Fruit fly (Drosophila melanogaster) whole organism, embryonic: ENCODE measurements around the gene RpL6.

Experiments
- B-H1 ChIP-seq: fragments of 200-800 bp; sonication (Bioruptor generic); IDR thresholded peaks from 3 replicates; pipeline ENCODE4 v1.3.6; 2022; ENCODE audit warnings: missing biosample characterization, missing genetic modification characterization
- BEAF-32 ChIP-seq: fragments of 200-800 bp; sonication (Bioruptor generic); optimal IDR thresholded peaks from 3 replicates; lab custom pipeline; 2017; ENCODE audit warnings: missing biosample characterization, missing genetic modification characterization, mild to moderate bottlenecking, moderate library complexity, missing genetic modification reagents
- CG10267 ChIP-seq: fragments of 200-800 bp; sonication (Bioruptor generic); optimal IDR thresholded peaks from 2 replicates; lab custom pipeline; 2018; ENCODE audit warnings: missing biosample characterization, mild to moderate bottlenecking, missing genetic modification characterization, moderate library complexity
- CG10366 ChIP-seq: fragments of 200-800 bp; sonication (Bioruptor generic); IDR thresholded peaks from 2 replicates; pipeline ENCODE4 v1.3.6; 2022; ENCODE audit warnings: missing biosample characterization, missing genetic modification characterization
- CG10462 ChIP-seq: fragments of 200-800 bp; sonication (Bioruptor generic); optimal IDR thresholded peaks from 2 replicates; lab custom pipeline; 2016; ENCODE audit warnings: missing biosample characterization, missing genetic modification characterization
- CG10959 ChIP-seq: fragments of 200-800 bp; sonication (Bioruptor generic); IDR thresholded peaks from 2 replicates; pipeline ENCODE4 v1.3.6; 2022; ENCODE audit warnings: missing biosample characterization, missing genetic modification characterization
- CG11456 ChIP-seq: fragments of 200-800 bp; sonication (Bioruptor generic); IDR thresholded peaks from 3 replicates; pipeline ENCODE4 v1.3.6; 2022; ENCODE audit warnings: missing biosample characterization, missing genetic modification characterization
- CG12659 ChIP-seq: fragments of 200-800 bp; sonication (Bioruptor generic); optimal IDR thresholded peaks from 3 replicates; lab custom pipeline; 2017; ENCODE audit warnings: mild to moderate bottlenecking, missing biosample characterization, missing genetic modification reagents, missing genetic modification characterization
- CG13624 ChIP-seq: fragments of 200-800 bp; sonication (Bioruptor generic); optimal IDR thresholded peaks from 2 replicates; lab custom pipeline; 2016; ENCODE audit warnings: missing biosample characterization, missing genetic modification characterization
- CG1603 ChIP-seq: fragments of 200-800 bp; sonication (Bioruptor generic); optimal IDR thresholded peaks from 2 replicates; lab custom pipeline; 2019; ENCODE audit warnings: missing biosample characterization, mild to moderate bottlenecking, missing genetic modification characterization, moderate library complexity
- CG30020 ChIP-seq: fragments of 200-800 bp; optimal IDR thresholded peaks from 2 replicates; lab custom pipeline; 2019; ENCODE audit warnings: missing biosample characterization, mild to moderate bottlenecking, missing genetic modification characterization, moderate library complexity
- CG31441 ChIP-seq: fragments of 200-800 bp; sonication (Bioruptor generic); IDR thresholded peaks from 2 replicates; pipeline ENCODE4 v1.3.6; 2022; ENCODE audit warnings: missing biosample characterization, missing genetic modification characterization
- CG3163 ChIP-seq: fragments of 200-800 bp; sonication (Bioruptor generic); optimal IDR thresholded peaks from 3 replicates; lab custom pipeline; 2016; ENCODE audit warnings: missing biosample characterization, missing genetic modification characterization
- CG34376 ChIP-seq: fragments of 200-800 bp; sonication (Bioruptor generic); optimal IDR thresholded peaks from 2 replicates; lab custom pipeline; 2018; ENCODE audit warnings: missing biosample characterization, mild to moderate bottlenecking, missing genetic modification characterization
- CG7357 ChIP-seq: fragments of 200-800 bp; sonication (Bioruptor generic); IDR thresholded peaks from 3 replicates; pipeline ENCODE4 v1.3.6; 2022; ENCODE audit warnings: missing biosample characterization, missing genetic modification characterization
- CG7372 ChIP-seq: fragments of 200-800 bp; sonication (Bioruptor generic); IDR thresholded peaks from 2 replicates; pipeline ENCODE4 v1.3.6; 2022; ENCODE audit warnings: missing biosample characterization, missing genetic modification characterization
- CG7928 ChIP-seq: fragments of 200-800 bp; sonication (Bioruptor generic); optimal IDR thresholded peaks from 2 replicates; lab custom pipeline; 2017; ENCODE audit warnings: missing biosample characterization, mild to moderate bottlenecking, missing genetic modification characterization
- CG8290 ChIP-seq, 3 experiments: fragments of 200-800 bp; sonication (Bioruptor generic); optimal IDR thresholded peaks; 2 replicates each; lab custom pipeline; 2016 to 2019; ENCODE audit warnings: missing biosample characterization in 3 of 3, missing genetic modification characterization in 3 of 3, mild to moderate bottlenecking in 2 of 3, moderate library complexity in 1 of 3
- CG8765 ChIP-seq: fragments of 200-800 bp; sonication (Bioruptor generic); IDR thresholded peaks from 2 replicates; pipeline ENCODE4 v1.3.6; 2022; ENCODE audit warnings: missing biosample characterization, missing genetic modification characterization
- CG9437 ChIP-seq: fragments of 200-800 bp; sonication (Bioruptor generic); optimal IDR thresholded peaks from 2 replicates; lab custom pipeline; 2018; ENCODE audit warnings: missing biosample characterization, mild to moderate bottlenecking, missing genetic modification characterization
- CTCF ChIP-seq: fragments of 200-800 bp; sonication (Bioruptor generic); optimal IDR thresholded peaks from 2 replicates; lab custom pipeline; 2017; ENCODE audit warnings: missing biosample characterization, mild to moderate bottlenecking, missing genetic modification characterization, moderate library complexity
- CkIIα-i1 ChIP-seq: fragments of 200-800 bp; sonication (Bioruptor generic); IDR thresholded peaks from 2 replicates; pipeline ENCODE4 v1.3.6; 2022; ENCODE audit warnings: missing biosample characterization, missing genetic modification characterization
- Fer1 ChIP-seq: fragments of 200-800 bp; sonication (Bioruptor generic); optimal IDR thresholded peaks from 2 replicates; lab custom pipeline; 2017; ENCODE audit warnings: missing biosample characterization, mild to moderate bottlenecking, missing genetic modification characterization
- H2.0 ChIP-seq: fragments of 200-800 bp; sonication (Bioruptor generic); IDR thresholded peaks from 2 replicates; pipeline ENCODE4 v1.3.6; 2022; ENCODE audit warnings: missing biosample characterization, missing genetic modification characterization
- HLHmδ ChIP-seq: fragments of 200-800 bp; sonication (Bioruptor generic); optimal IDR thresholded peaks from 2 replicates; lab custom pipeline; 2018; ENCODE audit warnings: missing biosample characterization, mild to moderate bottlenecking, missing genetic modification characterization, moderate library complexity
- Kr ChIP-seq: fragments of 200-800 bp; sonication (Bioruptor generic); optimal IDR thresholded peaks from 2 replicates; lab custom pipeline; 2017; ENCODE audit warnings: missing biosample characterization, mild to moderate bottlenecking, missing genetic modification characterization
- Nf-YA ChIP-seq: fragments of 200-800 bp; sonication (Bioruptor generic); IDR thresholded peaks from 2 replicates; pipeline ENCODE4 v1.3.6; 2022; ENCODE audit warnings: missing biosample characterization, missing genetic modification characterization
- Opbp ChIP-seq: fragments of 200-800 bp; sonication (Bioruptor generic); IDR thresholded peaks from 3 replicates; pipeline ENCODE4 v1.3.6; 2022; ENCODE audit warnings: missing biosample characterization, missing genetic modification characterization; ENCODE audit not compliant: partially characterized antibody
- Optix ChIP-seq: fragments of 200-800 bp; sonication (Bioruptor generic); IDR thresholded peaks from 3 replicates; pipeline ENCODE4 v1.3.6; 2022; ENCODE audit warnings: missing biosample characterization, missing genetic modification characterization
- Sin3A ChIP-seq: fragments of >200 bp; optimal IDR thresholded peaks from 2 replicates; lab custom pipeline; 2018
- Sry-β ChIP-seq: fragments of 200-800 bp; sonication (Bioruptor generic); optimal IDR thresholded peaks from 2 replicates; lab custom pipeline; 2018; ENCODE audit warnings: missing biosample characterization, mild to moderate bottlenecking, missing genetic modification characterization, moderate library complexity
- Tbp ChIP-seq: fragments of >200 bp; optimal IDR thresholded peaks from 2 replicates; lab custom pipeline; 2018; ENCODE audit warnings: missing biosample characterization, missing genetic modification characterization
- ato ChIP-seq: fragments of 200-800 bp; sonication (Bioruptor generic); IDR thresholded peaks from 2 replicates; pipeline ENCODE4 v1.3.6; 2022; ENCODE audit warnings: missing biosample characterization, missing genetic modification characterization; ENCODE audit not compliant: partially characterized antibody
- ci ChIP-seq: fragments of 200-800 bp; sonication (Bioruptor generic); IDR thresholded peaks from 3 replicates; pipeline ENCODE4 v1.3.6; 2022; ENCODE audit warnings: missing biosample characterization, missing genetic modification characterization
- gsb-n ChIP-seq: fragments of 200-800 bp; sonication (Bioruptor generic); optimal IDR thresholded peaks from 3 replicates; lab custom pipeline; 2018; ENCODE audit warnings: missing biosample characterization, mild to moderate bottlenecking, missing genetic modification characterization
- jumu ChIP-seq: fragments of 200-800 bp; sonication (Bioruptor generic); optimal IDR thresholded peaks from 3 replicates; lab custom pipeline; 2016; ENCODE audit warnings: missing biosample characterization, missing genetic modification characterization
- kah ChIP-seq: fragments of 200-800 bp; sonication (Bioruptor generic); optimal IDR thresholded peaks from 2 replicates; lab custom pipeline; 2018; ENCODE audit warnings: missing biosample characterization, mild to moderate bottlenecking, missing genetic modification characterization
- kay ChIP-seq: fragments of 200-800 bp; sonication (Bioruptor generic); optimal IDR thresholded peaks from 2 replicates; lab custom pipeline; 2016; ENCODE audit warnings: missing biosample characterization, missing genetic modification characterization
- lola ChIP-seq, 3 experiments: fragments of >200 bp in 2 of 3; fragments of 200-800 bp in 1 of 3; sonication (Bioruptor generic) in 1 of 3; optimal IDR thresholded peaks; 2 replicates each; lab custom pipeline; 2017 to 2019; ENCODE audit warnings: missing biosample characterization in 3 of 3, missing genetic modification characterization in 3 of 3, mild to moderate bottlenecking in 1 of 3, moderate library complexity in 1 of 3
- mam ChIP-seq: fragments of 200-800 bp; sonication (Bioruptor generic); optimal IDR thresholded peaks from 3 replicates; lab custom pipeline; 2016; ENCODE audit warnings: missing biosample characterization, missing genetic modification characterization
- peb ChIP-seq: fragments of 200-800 bp; sonication (Bioruptor generic); IDR thresholded peaks from 2 replicates; pipeline ENCODE4 v1.3.6; 2022; ENCODE audit warnings: missing biosample characterization, missing genetic modification characterization
- psq ChIP-seq: fragments of 200-800 bp; sonication (Bioruptor generic); optimal IDR thresholded peaks from 2 replicates; lab custom pipeline; 2017; ENCODE audit warnings: missing biosample characterization, missing genetic modification characterization
- ranshi ChIP-seq: fragments of 200-800 bp; sonication (Bioruptor generic); IDR thresholded peaks from 2 replicates; pipeline ENCODE4 v1.3.6; 2022; ENCODE audit warnings: missing biosample characterization, missing genetic modification characterization
- repo ChIP-seq: fragments of 200-800 bp; sonication (Bioruptor generic); optimal IDR thresholded peaks from 2 replicates; lab custom pipeline; 2016; ENCODE audit warnings: missing biosample characterization, missing genetic modification characterization
- seq ChIP-seq: fragments of 200-800 bp; sonication (Bioruptor generic); IDR thresholded peaks from 2 replicates; pipeline ENCODE4 v1.3.6; 2022; ENCODE audit warnings: missing biosample characterization, missing genetic modification characterization
- sisA ChIP-seq: fragments of 200-800 bp; sonication (Bioruptor generic); IDR thresholded peaks from 2 replicates; pipeline ENCODE4 v1.3.6; 2022; ENCODE audit warnings: missing biosample characterization, missing genetic modification characterization
- tna ChIP-seq: fragments of 200-800 bp; sonication (Bioruptor generic); IDR thresholded peaks from 2 replicates; pipeline ENCODE4 v1.3.6; 2022; ENCODE audit warnings: missing biosample characterization, missing genetic modification characterization; ENCODE audit not compliant: partially characterized antibody
- tx ChIP-seq: fragments of 200-800 bp; sonication (Bioruptor generic); optimal IDR thresholded peaks from 2 replicates; lab custom pipeline; 2016; ENCODE audit warnings: missing biosample characterization, missing genetic modification characterization
- unpg ChIP-seq: fragments of 200-800 bp; sonication (Bioruptor generic); optimal IDR thresholded peaks from 3 replicates; lab custom pipeline; 2018; ENCODE audit warnings: missing biosample characterization, mild to moderate bottlenecking, missing genetic modification characterization, moderate library complexity
- usp ChIP-seq: fragments of >200 bp; optimal IDR thresholded peaks from 2 replicates; lab custom pipeline; 2017; ENCODE audit warnings: missing biosample characterization, missing genetic modification characterization
- yki ChIP-seq: fragments of >200 bp; optimal IDR thresholded peaks from 3 replicates; lab custom pipeline; 2018

The RpL6 gene

DNA sequence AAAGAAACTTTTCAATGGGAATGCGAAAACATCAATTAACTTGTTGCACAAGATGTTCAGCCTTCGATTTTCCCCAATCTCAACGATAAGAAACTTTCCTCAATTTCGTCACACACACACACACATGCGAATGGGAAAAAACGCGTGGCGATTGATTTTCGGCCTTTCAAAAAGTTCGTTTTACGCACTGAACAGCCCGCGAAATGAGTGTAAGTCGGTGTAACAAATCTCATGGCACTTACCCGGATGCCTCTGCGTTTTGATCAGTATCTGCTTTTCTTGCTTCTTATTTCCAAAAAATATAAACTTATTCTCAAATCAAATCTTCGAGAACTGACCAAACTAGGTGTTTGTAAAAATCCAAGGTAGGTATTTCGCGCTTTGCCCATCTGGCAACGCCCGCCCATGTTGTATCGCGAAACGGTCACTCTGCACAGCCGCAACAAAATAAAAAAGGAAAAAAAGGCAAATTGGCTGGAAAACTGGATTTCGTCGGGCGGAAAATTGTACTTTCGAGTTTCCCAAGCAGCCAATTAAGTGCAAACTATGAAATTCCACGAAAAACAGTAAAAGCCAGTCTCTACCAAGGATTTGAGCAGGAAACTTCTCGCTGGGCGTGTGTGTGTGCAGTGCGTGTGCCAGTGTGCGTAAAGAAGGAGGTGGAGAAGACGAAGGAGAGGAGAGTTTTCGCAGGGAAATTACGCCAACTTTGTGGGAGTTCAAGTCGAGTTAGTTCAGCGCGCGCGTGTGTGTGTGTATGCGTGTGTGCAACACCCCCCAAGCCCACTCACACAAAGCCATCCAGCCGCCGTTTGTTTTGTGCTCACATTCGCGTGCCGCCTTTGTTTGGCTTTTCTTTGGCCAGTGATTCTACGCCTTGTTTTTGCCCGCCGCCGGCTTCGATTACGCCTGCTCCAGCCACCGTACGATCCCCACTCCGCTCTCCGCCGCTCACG, 14.9 kb upstream of the RpL6 start, which contains the start of gene Med (continued):
- TF ChIP-seq Sry-β (GFP tag; lab: Kevin White, UChicago) = no peak
- TF ChIP-seq CG1603 (tag; lab: Kevin White, UChicago) = peak; percentile 67
- TF ChIP-seq CG12659 (GFP tag; lab: Kevin White, UChicago) = peak; percentile 74
- TF ChIP-seq HLHmδ (GFP tag; lab: Kevin White, UChicago) = no peak
- peak; percentile 40 for TF ChIP-seq psq (GFP tag; lab: Kevin White, UChicago)
- no peak for TF ChIP-seq H2.0
- no peak for TF ChIP-seq ci (GFP tag; lab: Robert Waterston, UW)
- TF ChIP-seq CG31441 = no peak
- no peak for TF ChIP-seq usp
- TF ChIP-seq CG10267 (tag; lab: Kevin White, UChicago) = peak; percentile 42
- no peak for TF ChIP-seq Optix (GFP tag; lab: Robert Waterston, UW)
- no peak for TF ChIP-seq kay (GFP tag; lab: Kevin White, UChicago)
- TF ChIP-seq sisA = no peak
- no peak for TF ChIP-seq repo (GFP tag; lab: Kevin White, UChicago)
- no peak for TF ChIP-seq peb (GFP tag; lab: Robert Waterston, UW)
- TF ChIP-seq CG9437 (GFP tag; lab: Kevin White, UChicago) = no peak
- TF ChIP-seq CG13624 (GFP tag; lab: Kevin White, UChicago) = peak; percentile 25
- TF ChIP-seq seq (GFP tag; lab: Robert Waterston, UW) = no peak
- no peak for TF ChIP-seq ato (GFP tag; lab: Robert Waterston, UW)
- TF ChIP-seq B-H1 = no peak
- TF ChIP-seq CG30020 (tag; lab: Kevin White, UChicago) = peak; percentile 40
- peak; percentile 91 for TF ChIP-seq Sin3A (lab: Kevin White, UChicago)
- no peak for TF ChIP-seq gsb-n (tag; lab: Kevin White, UChicago)
- TF ChIP-seq tna = no peak
- peak; percentile 43 for TF ChIP-seq kah
- TF ChIP-seq CG10462 (GFP tag; lab: Kevin White, UChicago) = no peak
- TF ChIP-seq CG8290 (GFP tag; optimal IDR thresholded peaks at IDR 0.05; lab: Kevin White, UChicago) = no peak
- TF ChIP-seq CG8290 (tag; optimal IDR thresholded peaks at IDR 0.05; lab: Kevin White, UChicago) = peak in 1 of 2 experiments; percentile 20
- TF ChIP-seq lola (GFP tag; optimal IDR thresholded peaks at IDR 0.05; lab: Kevin White, UChicago) = no peak
- TF ChIP-seq yki (lab: Kevin White, UChicago) = no peak
- TF ChIP-seq CG8765 (GFP tag; lab: Robert Waterston, UW) = no peak
- TF ChIP-seq CG34376 (GFP tag; lab: Kevin White, UChicago) = no peak
- peak; percentile 22 for TF ChIP-seq jumu (GFP tag; lab: Kevin White, UChicago)

DNA sequence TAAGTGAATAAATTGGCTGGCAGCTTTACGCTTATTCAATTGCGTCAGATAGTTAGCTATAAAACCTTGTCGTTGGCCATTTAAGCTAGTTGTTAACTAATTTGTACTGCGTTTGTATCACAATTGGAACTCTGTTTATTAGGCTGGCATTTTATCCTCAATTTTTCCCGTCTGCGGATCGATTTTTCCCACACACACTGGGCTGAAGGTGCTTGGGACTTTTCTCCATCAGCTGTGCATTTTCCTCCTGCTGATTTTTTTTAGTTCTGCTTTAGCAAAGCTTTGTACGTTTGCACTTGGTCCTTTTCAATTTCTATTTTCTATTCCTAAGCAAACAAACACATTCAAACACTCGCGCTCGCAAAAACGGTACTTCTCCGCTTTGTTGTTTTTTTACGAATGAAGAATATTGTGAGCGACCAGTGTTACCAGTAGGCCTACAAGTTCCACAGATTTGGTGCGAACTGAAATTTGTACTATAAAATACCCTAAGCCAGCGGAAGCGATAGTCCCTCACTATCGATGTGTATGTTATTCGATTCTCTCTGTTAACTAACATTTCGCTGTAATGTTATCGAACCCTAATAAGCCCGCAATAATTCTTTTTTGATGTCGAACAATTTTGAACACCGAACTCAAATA, 13.5 kb upstream of the RpL6 start:
- no peak for TF ChIP-seq CG3163 (GFP tag; lab: Kevin White, UChicago)
- TF ChIP-seq BEAF-32 (GFP tag; lab: Kevin White, UChicago) = peak; percentile 91
- TF ChIP-seq Tbp (GFP tag; lab: Kevin White, UChicago) = peak; percentile 57
- peak; percentile 56 for TF ChIP-seq Fer1
- peak; percentile 53 for TF ChIP-seq CTCF
- TF ChIP-seq CG7928 (GFP tag; lab: Kevin White, UChicago) = no peak
- TF ChIP-seq CG10366 (GFP tag; lab: Robert Waterston, UW) = no peak
- TF ChIP-seq CG7357 (GFP tag; lab: Robert Waterston, UW) = no peak
- TF ChIP-seq Opbp (GFP tag; lab: Robert Waterston, UW) = no peak
- TF ChIP-seq mam (GFP tag; lab: Kevin White, UChicago) = peak; percentile 32
- no peak for TF ChIP-seq Kr (GFP tag; lab: Kevin White, UChicago)
- no peak for TF ChIP-seq CG7372 (GFP tag; lab: Robert Waterston, UW)
- no peak for TF ChIP-seq CG11456 (GFP tag; lab: Robert Waterston, UW)
- no peak for TF ChIP-seq Nf-YA (GFP tag; lab: Robert Waterston, UW)
- TF ChIP-seq CG10959 (GFP tag; lab: Robert Waterston, UW) = no peak
- no peak for TF ChIP-seq tx
- no peak for TF ChIP-seq ranshi (GFP tag; lab: Robert Waterston, UW)
- TF ChIP-seq unpg (GFP tag; lab: Kevin White, UChicago) = peak; percentile 30
- TF ChIP-seq CkIIα-i1 = no peak
